Worm (Caenorhabditis elegans) whole organism, L4 larva: ENCODE measurements around the gene chs-2.

Experiments used
- F26F4.8 ChIP-seq: fragments of 200-800 bp; sonication (Bioruptor generic); conservative IDR thresholded peaks from 2 replicates; pipeline ENCODE4 v1.3.6; 2022; ENCODE audit warnings: missing genetic modification characterization, missing compliant biosample characterization
- F44E2.7 ChIP-seq: fragments of 200-800 bp; sonication (Bioruptor generic); IDR thresholded peaks from 2 replicates; pipeline ENCODE4 v2.1.2; 2022; ENCODE audit warnings: missing genetic modification characterization, missing compliant biosample characterization
- F49E8.2 ChIP-seq: sonication (generic microtip); optimal IDR thresholded peaks from 2 replicates; lab custom pipeline; 2016; ENCODE audit warnings: missing compliant biosample characterization, mild to moderate bottlenecking, missing genetic modification characterization, borderline replicate concordance
- Y75B8A.6 ChIP-seq: fragments of 200-800 bp; sonication (Bioruptor generic); IDR thresholded peaks from 2 replicates; pipeline ENCODE4 v1.3.6; 2022; ENCODE audit warnings: missing genetic modification reagents, missing genetic modification characterization, missing compliant biosample characterization
- ZK546.5 ChIP-seq, 2 experiments: sonication (generic microtip); optimal IDR thresholded peaks; 2 replicates each; lab custom pipeline; 2017; ENCODE audit warnings: missing biosample characterization in 2 of 2, missing genetic modification characterization in 2 of 2
- ceh-32 ChIP-seq: sonication (generic microtip); optimal IDR thresholded peaks from 2 replicates; lab custom pipeline; 2016; ENCODE audit warnings: mild to moderate bottlenecking, missing genetic modification characterization, missing compliant biosample characterization; ENCODE audit not compliant: poor library complexity
- ceh-44 ChIP-seq: fragments of 200-800 bp; sonication (Bioruptor generic); IDR thresholded peaks from 2 replicates; pipeline ENCODE4 v1.3.6; 2022; ENCODE audit warnings: missing genetic modification reagents, missing genetic modification characterization, missing compliant biosample characterization
- ceh-82 ChIP-seq: sonication (generic microtip); optimal IDR thresholded peaks from 2 replicates; lab custom pipeline; 2017; ENCODE audit warnings: missing biosample characterization, missing genetic modification characterization
- daf-16 ChIP-seq, 3 experiments: sonication (generic microtip); optimal IDR thresholded peaks; 2 replicates each; lab custom pipeline; 2016 to 2017; ENCODE audit warnings: missing genetic modification characterization in 3 of 3, missing genetic modification reagents in 3 of 3, mild to moderate bottlenecking in 2 of 3, missing compliant biosample characterization in 2 of 3, missing biosample characterization in 1 of 3, moderate library complexity in 1 of 3
- dmd-6 ChIP-seq: fragments of 200-800 bp; sonication (Bioruptor generic); IDR thresholded peaks from 2 replicates; pipeline ENCODE4 v1.3.6; 2022; ENCODE audit warnings: missing genetic modification reagents, missing genetic modification characterization, missing compliant biosample characterization
- dpl-1 ChIP-seq: fragments of 150-350 bp; optimal IDR thresholded peaks from 2 replicates; lab custom pipeline; 2014; ENCODE audit warnings: missing biosample characterization, missing genetic modification reagents, missing genetic modification characterization
- dve-1 ChIP-seq: sonication (generic microtip); optimal IDR thresholded peaks from 2 replicates; lab custom pipeline; 2017; ENCODE audit warnings: antibody characterized with exemption, mild to moderate bottlenecking, missing genetic modification characterization, missing compliant biosample characterization; ENCODE audit not compliant: insufficient read depth
- hlh-11 ChIP-seq: fragments of 200-800 bp; sonication (Bioruptor generic); optimal IDR thresholded peaks from 2 replicates; lab custom pipeline; 2018; ENCODE audit warnings: mild to moderate bottlenecking, missing genetic modification characterization, missing compliant biosample characterization
- hmg-1.1 ChIP-seq: fragments of 200-800 bp; sonication (Bioruptor generic); IDR thresholded peaks from 2 replicates; pipeline ENCODE4 v1.3.6; 2022; ENCODE audit warnings: missing genetic modification reagents, missing genetic modification characterization, missing compliant biosample characterization
- jun-1 ChIP-seq: fragments of 150-350 bp; optimal IDR thresholded peaks from 2 replicates; lab custom pipeline; 2014; ENCODE audit warnings: missing biosample characterization, missing genetic modification reagents, missing genetic modification characterization
- lin-29 ChIP-seq: fragments of 200-800 bp; sonication (Bioruptor generic); IDR thresholded peaks from 2 replicates; pipeline ENCODE4 v1.3.6; 2022; ENCODE audit warnings: missing genetic modification reagents, missing genetic modification characterization, missing compliant biosample characterization
- lin-38 ChIP-seq: fragments of 200-800 bp; sonication (Bioruptor generic); IDR thresholded peaks from 2 replicates; pipeline ENCODE4 v1.3.6; 2022; ENCODE audit warnings: missing genetic modification reagents, missing genetic modification characterization, missing compliant biosample characterization
- lsy-2 ChIP-seq, 2 experiments: fragments of 150-350 bp in 1 of 2; sonication (generic microtip) in 1 of 2; optimal IDR thresholded peaks; 2 replicates each; lab custom pipeline; 2014 to 2017; ENCODE audit warnings: missing biosample characterization in 2 of 2, missing genetic modification characterization in 2 of 2
- mep-1 ChIP-seq: fragments of 150-350 bp; sonication (generic microtip); optimal IDR thresholded peaks from 3 replicates; lab custom pipeline; 2014; ENCODE audit warnings: missing biosample characterization, missing genetic modification characterization
- mxl-2 ChIP-seq: fragments of 200-800 bp; sonication (Bioruptor generic); conservative IDR thresholded peaks from 2 replicates; pipeline ENCODE4 v1.3.6; 2022; ENCODE audit warnings: missing genetic modification reagents, missing genetic modification characterization, missing compliant biosample characterization
- mxl-3 ChIP-seq: fragments of 200-800 bp; sonication (Bioruptor generic); optimal IDR thresholded peaks from 2 replicates; lab custom pipeline; 2018; ENCODE audit warnings: mild to moderate bottlenecking, missing genetic modification characterization, missing compliant biosample characterization
- nhr-10 ChIP-seq: fragments of 150-350 bp; optimal IDR thresholded peaks from 2 replicates; lab custom pipeline; 2014; ENCODE audit warnings: missing biosample characterization, missing genetic modification characterization
- nhr-111 ChIP-seq: fragments of 200-800 bp; sonication (Bioruptor generic); optimal IDR thresholded peaks from 2 replicates; lab custom pipeline; 2018; ENCODE audit warnings: mild to moderate bottlenecking, missing genetic modification characterization, missing compliant biosample characterization
- nhr-237 ChIP-seq: sonication (generic microtip); optimal IDR thresholded peaks from 2 replicates; lab custom pipeline; 2017; ENCODE audit warnings: missing biosample characterization, missing genetic modification characterization
- nhr-28 ChIP-seq: fragments of 150-350 bp; optimal IDR thresholded peaks from 2 replicates; lab custom pipeline; 2014; ENCODE audit warnings: missing biosample characterization, missing genetic modification characterization
- nhr-77 ChIP-seq: fragments of 150-350 bp; optimal IDR thresholded peaks from 2 replicates; lab custom pipeline; 2014; ENCODE audit warnings: missing biosample characterization, missing genetic modification characterization
- pha-4 ChIP-seq, 2 experiments: fragments of 150-350 bp in 1 of 2; fragments of 200-800 bp in 1 of 2; sonication (Bioruptor generic) in 1 of 2; IDR thresholded peaks in 1 of 2; optimal IDR thresholded peaks in 1 of 2; 2 replicates each; pipeline versions ENCODE4 v1.3.6 to Lab custom; 2014 to 2022; ENCODE audit warnings: missing genetic modification characterization in 2 of 2, missing genetic modification reagents in 2 of 2, missing biosample characterization in 1 of 2, missing compliant biosample characterization in 1 of 2
- php-3 ChIP-seq: fragments of 200-800 bp; sonication (Bioruptor generic); IDR thresholded peaks from 2 replicates; pipeline ENCODE4 v1.3.6; 2022; ENCODE audit warnings: missing genetic modification reagents, missing genetic modification characterization, missing compliant biosample characterization
- pqm-1 ChIP-seq: sonication (generic microtip); optimal IDR thresholded peaks from 2 replicates; lab custom pipeline; 2017; ENCODE audit warnings: missing biosample characterization, missing genetic modification characterization
- saeg-2 ChIP-seq: fragments of 200-800 bp; sonication (Bioruptor generic); IDR thresholded peaks from 2 replicates; pipeline ENCODE4 v1.3.6; 2022; ENCODE audit warnings: missing genetic modification reagents, missing genetic modification characterization, missing compliant biosample characterization
- set-16 ChIP-seq: fragments of 200-800 bp; sonication (Bioruptor generic); IDR thresholded peaks from 2 replicates; pipeline ENCODE4 v1.3.6; 2022; ENCODE audit warnings: missing genetic modification reagents, missing genetic modification characterization, missing compliant biosample characterization
- skn-1 ChIP-seq: fragments of 150-350 bp; optimal IDR thresholded peaks from 2 replicates; lab custom pipeline; 2014; ENCODE audit warnings: missing biosample characterization, missing genetic modification characterization
- spr-1 ChIP-seq: sonication (generic microtip); optimal IDR thresholded peaks from 2 replicates; lab custom pipeline; 2016; ENCODE audit warnings: mild to moderate bottlenecking, missing genetic modification characterization, missing compliant biosample characterization
- unc-62 ChIP-seq, 3 experiments: fragments of 150-350 bp in 1 of 3; sonication (generic microtip); optimal IDR thresholded peaks in 2 of 3; peaks in 1 of 3; 1 replicate in 1 of 3; 2 replicates in 2 of 3; lab custom pipeline; 2014 to 2017; ENCODE audit warnings: missing biosample characterization in 3 of 3, missing genetic modification characterization in 3 of 3, missing genetic modification reagents in 3 of 3, missing genotype in 1 of 3
- ztf-7 ChIP-seq: fragments of 150-350 bp; optimal IDR thresholded peaks from 2 replicates; lab custom pipeline; 2014; ENCODE audit warnings: missing biosample characterization, missing genetic modification characterization

Gene chs-2

ce11 chrII:221212-221611 is 24.4 kb downstream of the chs-2 start (continued):
- no peak for TF ChIP-seq skn-1 (tag; lab: Kevin White, UChicago)
- TF ChIP-seq F44E2.7, result no peak
- TF ChIP-seq F26F4.8 (GFP tag; lab: Robert Waterston, UW), result no peak
- TF ChIP-seq mxl-3 (GFP tag; lab: Kevin White, UChicago), result peak; percentile 91
- TF ChIP-seq spr-1 (tag; lab: Kevin White, UChicago), result peak; percentile 29
- peak; percentile 14 for TF ChIP-seq nhr-77

DNA sequence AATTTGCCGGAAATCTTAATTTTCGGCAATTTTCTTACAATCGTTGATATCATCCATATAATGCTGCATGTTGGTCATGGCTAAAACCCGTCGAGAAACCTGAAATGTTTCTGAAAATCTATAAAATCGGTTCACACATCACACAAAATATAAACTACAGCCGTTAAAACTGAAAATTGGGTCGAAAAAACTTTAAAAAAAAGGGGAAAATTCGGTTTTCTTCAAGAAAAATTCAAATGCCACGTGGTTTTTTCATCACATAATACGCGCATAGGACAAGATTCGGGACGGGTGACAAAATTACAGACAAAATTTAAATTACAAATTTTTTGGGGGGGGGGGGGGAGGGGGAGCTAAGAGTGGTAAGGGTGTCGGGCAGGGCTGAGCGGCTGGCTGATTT is 35.9 kb downstream of the chs-2 start, which contains the start of gene Y43H11AL.1:
TSS of gene Y43H11AL.1 (minus strand) at position 101 of the 400 bp plus-strand sequence.
- TF ChIP-seq nhr-111 (GFP tag; lab: Kevin White, UChicago), result no peak
- no peak for TF ChIP-seq hmg-1.1
- no peak for TF ChIP-seq mep-1
- TF ChIP-seq dpl-1 (GFP tag; lab: Kevin White, UChicago), result no peak
- no peak for TF ChIP-seq unc-62 (GFP tag; optimal IDR thresholded peaks at IDR 0.05 in 1 of 2; lab: Kevin White, UChicago)
- no peak for TF ChIP-seq unc-62 (tag; optimal IDR thresholded peaks at IDR 0.05; lab: Kevin White, UChicago)
- TF ChIP-seq ZK546.5 (tag; optimal IDR thresholded peaks at IDR 0.05; lab: Kevin White, UChicago), result no peak
- TF ChIP-seq jun-1, result no peak
- TF ChIP-seq mxl-2 (GFP tag; lab: Robert Waterston, UW), result no peak
- no peak for TF ChIP-seq ceh-44 (GFP tag; lab: Robert Waterston, UW)
- no peak for TF ChIP-seq ceh-82 (tag; lab: Kevin White, UChicago)

DNA sequence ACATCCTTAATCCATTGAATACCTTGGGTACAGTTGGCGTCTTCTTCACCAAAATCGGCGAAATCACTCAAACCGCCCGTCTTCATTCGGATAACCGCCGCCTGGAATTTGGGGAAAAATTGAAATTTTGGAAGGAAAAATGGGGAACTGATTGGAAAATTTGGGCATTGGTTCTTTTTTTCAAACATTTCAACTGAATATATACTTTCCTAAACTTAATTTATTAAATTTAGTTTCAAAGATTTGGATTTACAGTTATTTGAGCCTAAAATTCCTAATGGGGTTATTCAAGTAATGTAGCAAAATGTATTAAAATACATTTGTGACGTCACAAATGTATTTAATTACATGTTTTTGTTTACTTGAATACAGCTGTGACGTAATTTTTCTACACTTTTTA is 40.9 kb downstream of the chs-2 start, which contains the start of gene laat-1:
TSS of gene laat-1 (minus strand) at position 101 of the 400 bp plus-strand sequence.
- no peak for TF ChIP-seq F49E8.2
- no peak for TF ChIP-seq nhr-10 (tag; lab: Kevin White, UChicago)
- no peak for TF ChIP-seq pqm-1 (tag; lab: Kevin White, UChicago)
- no peak for TF ChIP-seq lin-29 (GFP tag; lab: Robert Waterston, UW)
- no peak for TF ChIP-seq pha-4 (GFP tag; IDR thresholded peaks at IDR 0.05; lab: Robert Waterston, UW)
- TF ChIP-seq pha-4 (tag; optimal IDR thresholded peaks at IDR 0.05; lab: Kevin White, UChicago), result no peak
- no peak for TF ChIP-seq Y75B8A.6 (GFP tag; lab: Robert Waterston, UW)

DNA sequence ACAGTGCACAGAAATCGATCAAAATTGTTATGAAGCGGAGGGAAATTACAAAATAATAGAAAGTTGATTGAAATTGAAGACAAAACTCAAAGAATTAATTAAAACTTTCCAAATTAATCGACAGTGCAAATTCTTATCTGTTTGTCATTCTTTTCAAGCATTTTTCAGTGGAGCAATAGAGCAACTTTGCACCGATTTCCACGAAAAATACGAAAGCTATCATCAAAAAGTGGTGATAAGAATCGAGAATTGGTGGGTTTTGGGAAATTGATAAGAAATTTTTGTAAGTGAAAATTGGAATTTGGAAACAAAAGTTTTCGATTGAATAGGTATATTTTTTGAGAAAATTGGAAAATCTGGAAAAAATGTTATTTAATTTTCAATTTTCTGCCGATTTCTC is 43.3 kb downstream of the chs-2 start:
- TF ChIP-seq dpl-1 (GFP tag; lab: Kevin White, UChicago) (no peak), pqm-1 (tag; lab: Kevin White, UChicago) (peak; percentile 100), daf-16 (GFP tag; optimal IDR thresholded peaks at IDR 0.05; lab: Kevin White, UChicago) (no peak), daf-16 (tag; optimal IDR thresholded peaks at IDR 0.05; lab: Kevin White, UChicago) (peak; percentile 39), ceh-82 (tag; lab: Kevin White, UChicago) (no peak), lin-38 (peak; percentile 56), hlh-11 (peak; percentile 25), pha-4 (GFP tag; IDR thresholded peaks at IDR 0.05; lab: Robert Waterston, UW) (no peak), pha-4 (tag; optimal IDR thresholded peaks at IDR 0.05; lab: Kevin White, UChicago) (no peak), unc-62 (GFP tag; optimal IDR thresholded peaks at IDR 0.05 in 1 of 2; lab: Kevin White, UChicago) (peak in 1 of 2 experiments; percentile 19), unc-62 (tag; optimal IDR thresholded peaks at IDR 0.05; lab: Kevin White, UChicago) (no peak), jun-1 (no peak), lsy-2 (tag; optimal IDR thresholded peaks at IDR 0.05; lab: Kevin White, UChicago) (no peak), nhr-111 (GFP tag; lab: Kevin White, UChicago) (no peak), skn-1 (tag; lab: Kevin White, UChicago) (no peak), nhr-28 (tag; lab: Kevin White, UChicago) (peak; percentile 73), nhr-77 (peak; percentile 43), dmd-6 (GFP tag; lab: Robert Waterston, UW) (peak; percentile 62), php-3 (GFP tag; lab: Robert Waterston, UW) (no peak), set-16 (GFP tag; lab: Robert Waterston, UW) (no peak), nhr-237 (tag; lab: Kevin White, UChicago) (no peak), dve-1 (tag; lab: Kevin White, UChicago) (peak; percentile 48), ceh-32 (tag; lab: Kevin White, UChicago) (no peak), ceh-44 (GFP tag; lab: Robert Waterston, UW) (no peak), ztf-7 (no peak), lin-29 (GFP tag; lab: Robert Waterston, UW) (no peak), saeg-2 (GFP tag; lab: Robert Waterston, UW) (no peak)
